Fruit fly (Drosophila melanogaster) whole organism, prepupa: ENCODE data around the gene Mitf.
A peak's percentile ranks its signal among the peaks of the same experiment; 100 is the strongest.

ENCODE experiments used
- CG10631 ChIP-seq: fragments of 200-800 bp; sonication (Bioruptor generic); optimal IDR thresholded peaks from 2 replicates; lab custom pipeline; 2016; ENCODE audit warnings: missing biosample characterization, missing genetic modification characterization
- CG11294 ChIP-seq: fragments of 200-800 bp; sonication (Bioruptor generic); IDR thresholded peaks from 2 replicates; pipeline ENCODE4 v1.3.6; 2022; ENCODE audit warnings: missing biosample characterization, missing genetic modification characterization
- CG11902 ChIP-seq: fragments of 200-800 bp; sonication (Bioruptor generic); optimal IDR thresholded peaks from 3 replicates; lab custom pipeline; 2016; ENCODE audit warnings: missing biosample characterization, missing genetic modification characterization
- CG15336 ChIP-seq: fragments of 200-800 bp; sonication (Bioruptor generic); IDR thresholded peaks from 2 replicates; pipeline ENCODE4 v1.3.6; 2022; ENCODE audit warnings: missing biosample characterization, missing genetic modification characterization
- CG1621 ChIP-seq: fragments of 200-800 bp; sonication (Bioruptor generic); optimal IDR thresholded peaks from 3 replicates; lab custom pipeline; 2018; ENCODE audit warnings: missing biosample characterization, mild to moderate bottlenecking, missing genetic modification characterization
- CG3032 ChIP-seq: fragments of 200-800 bp; optimal IDR thresholded peaks from 2 replicates; lab custom pipeline; 2019; ENCODE audit warnings: missing biosample characterization, mild to moderate bottlenecking, missing genetic modification characterization, moderate library complexity
- CG31627 ChIP-seq: fragments of 200-800 bp; sonication (Bioruptor generic); optimal IDR thresholded peaks from 3 replicates; lab custom pipeline; 2016; ENCODE audit warnings: missing biosample characterization, missing genetic modification characterization
- CG34406 ChIP-seq: fragments of 200-800 bp; sonication (Bioruptor generic); optimal IDR thresholded peaks from 3 replicates; lab custom pipeline; 2016; ENCODE audit warnings: missing biosample characterization, missing genetic modification characterization
- CG3919 ChIP-seq: fragments of 200-800 bp; sonication (Bioruptor generic); optimal IDR thresholded peaks from 3 replicates; lab custom pipeline; 2016; ENCODE audit warnings: missing biosample characterization, missing genetic modification characterization
- CG6792 ChIP-seq: fragments of 200-800 bp; sonication (Bioruptor generic); optimal IDR thresholded peaks from 3 replicates; lab custom pipeline; 2016; ENCODE audit warnings: missing biosample characterization, missing genetic modification characterization
- CG6854 ChIP-seq: fragments of 200-800 bp; sonication (Bioruptor generic); optimal IDR thresholded peaks from 2 replicates; lab custom pipeline; 2017; ENCODE audit warnings: missing biosample characterization, mild to moderate bottlenecking, missing genetic modification characterization
- CG7368 ChIP-seq: fragments of 200-800 bp; sonication (Bioruptor generic); optimal IDR thresholded peaks from 3 replicates; lab custom pipeline; 2016; ENCODE audit warnings: missing biosample characterization, missing genetic modification characterization
- CG8319 ChIP-seq: fragments of 200-800 bp; sonication (Bioruptor generic); optimal IDR thresholded peaks from 3 replicates; lab custom pipeline; 2016; ENCODE audit warnings: missing biosample characterization, missing genetic modification characterization
- CG8632 ChIP-seq: fragments of 200-800 bp; sonication (Bioruptor generic); optimal IDR thresholded peaks from 3 replicates; lab custom pipeline; 2016; ENCODE audit warnings: missing biosample characterization, missing genetic modification characterization
- CG9139 ChIP-seq: fragments of 200-800 bp; sonication (Bioruptor generic); optimal IDR thresholded peaks from 3 replicates; lab custom pipeline; 2017; ENCODE audit warnings: missing biosample characterization, mild to moderate bottlenecking, missing genetic modification characterization
- Eip78C ChIP-seq: fragments of 200-800 bp; sonication (Bioruptor generic); peaks from one replicate; lab custom pipeline; 2016; ENCODE audit warnings: missing biosample characterization, missing genetic modification characterization
- Gug ChIP-seq: fragments of 200-800 bp; sonication (Bioruptor generic); IDR thresholded peaks from 2 replicates; pipeline ENCODE4 v1.3.6; 2022; ENCODE audit warnings: missing biosample characterization, missing genetic modification characterization
- Hr38 ChIP-seq: sonication (Bioruptor generic); optimal IDR thresholded peaks from 2 replicates; lab custom pipeline; 2016; ENCODE audit warnings: missing biosample characterization, missing genetic modification characterization
- Hr39 ChIP-seq: fragments of 200-800 bp; sonication (Bioruptor generic); optimal IDR thresholded peaks from 2 replicates; lab custom pipeline; 2016; ENCODE audit warnings: missing biosample characterization, missing genetic modification characterization
- Hr4 ChIP-seq: fragments of 200-800 bp; sonication (Bioruptor generic); optimal IDR thresholded peaks from 3 replicates; lab custom pipeline; 2016; ENCODE audit warnings: missing biosample characterization, missing genetic modification characterization
- Lpt ChIP-seq: fragments of 200-800 bp; sonication (Bioruptor generic); optimal IDR thresholded peaks from 3 replicates; lab custom pipeline; 2016; ENCODE audit warnings: missing biosample characterization, missing genetic modification characterization
- Sox102F ChIP-seq: fragments of 200-800 bp; sonication (Bioruptor generic); optimal IDR thresholded peaks from 2 replicates; lab custom pipeline; 2016; ENCODE audit warnings: missing biosample characterization, mild to moderate bottlenecking, missing genetic modification characterization
- Sox14 ChIP-seq: fragments of 200-800 bp; sonication (Bioruptor generic); optimal IDR thresholded peaks from 3 replicates; lab custom pipeline; 2016; ENCODE audit warnings: missing biosample characterization, missing genetic modification characterization
- cyc ChIP-seq: fragments of 200-800 bp; sonication (Bioruptor generic); optimal IDR thresholded peaks from 3 replicates; lab custom pipeline; 2016; ENCODE audit warnings: missing biosample characterization, missing genetic modification characterization
- dsx ChIP-seq: fragments of 200-800 bp; optimal IDR thresholded peaks from 3 replicates; lab custom pipeline; 2019; ENCODE audit warnings: missing biosample characterization, mild to moderate bottlenecking, missing genetic modification characterization, moderate library complexity; ENCODE audit not compliant: poor library complexity, severe bottlenecking
- eg ChIP-seq: fragments of 200-800 bp; sonication (Bioruptor generic); IDR thresholded peaks from 3 replicates; pipeline ENCODE4 v1.3.6; 2022; ENCODE audit warnings: missing biosample characterization, missing genetic modification characterization
- fd59A ChIP-seq: fragments of 200-800 bp; sonication (Bioruptor generic); optimal IDR thresholded peaks from 2 replicates; lab custom pipeline; 2017; ENCODE audit warnings: missing biosample characterization, mild to moderate bottlenecking, missing genetic modification characterization, missing genetic modification reagents
- fkh ChIP-seq: fragments of 200-800 bp; sonication (Bioruptor generic); optimal IDR thresholded peaks from 3 replicates; lab custom pipeline; 2017; ENCODE audit warnings: missing biosample characterization, mild to moderate bottlenecking, missing genetic modification characterization, moderate library complexity
- lz ChIP-seq: fragments of 200-800 bp; sonication (Bioruptor generic); optimal IDR thresholded peaks from 3 replicates; lab custom pipeline; 2016; ENCODE audit warnings: missing biosample characterization, missing genetic modification characterization
- spab ChIP-seq: fragments of 200-800 bp; sonication (Bioruptor generic); optimal IDR thresholded peaks from 2 replicates; lab custom pipeline; 2017; ENCODE audit warnings: missing biosample characterization, mild to moderate bottlenecking, missing genetic modification characterization, missing genetic modification reagents
- svp ChIP-seq: fragments of 200-800 bp; sonication (Bioruptor generic); peaks from one replicate; lab custom pipeline; 2016; ENCODE audit warnings: missing biosample characterization, missing genetic modification characterization
- topi ChIP-seq: fragments of 200-800 bp; sonication (Bioruptor generic); optimal IDR thresholded peaks from 3 replicates; lab custom pipeline; 2016; ENCODE audit warnings: missing biosample characterization, missing genetic modification characterization
- vri ChIP-seq: fragments of 200-800 bp; sonication (Bioruptor generic); optimal IDR thresholded peaks from 3 replicates; lab custom pipeline; 2016; ENCODE audit warnings: missing biosample characterization, mild to moderate bottlenecking, missing genetic modification characterization

Mitf gene

dm6 chr4:1225185-1225584 is 26.5 kb downstream of the Mitf start:
- no peak for TF ChIP-seq CG11902

DNA sequence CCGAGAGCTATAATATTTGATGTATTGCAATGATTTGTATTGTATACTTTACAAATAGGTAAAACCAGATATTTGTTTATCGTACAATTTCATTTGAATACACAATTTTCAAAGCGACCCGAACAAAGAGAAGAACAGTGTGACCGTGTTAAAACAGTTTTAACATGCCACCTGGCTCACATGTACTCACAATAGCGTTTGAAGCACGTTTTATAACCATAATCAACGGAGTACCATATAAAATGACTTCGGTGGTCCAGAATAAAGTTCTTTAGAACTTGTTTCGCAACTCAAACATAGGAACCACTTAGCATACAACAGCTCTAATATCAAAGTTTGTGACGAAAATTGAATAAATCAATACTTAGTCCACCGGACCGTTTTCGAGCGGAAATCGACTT is 31.9 kb downstream of the Mitf start, which contains the start of the genes Dyrk3 and Cadps:
Dyrk3 (minus strand) TSS at position 150 of the 401 bp plus-strand sequence.
Cadps (plus strand) TSS at position 274 of the 401 bp plus-strand sequence.
- no peak for TF ChIP-seq CG6792
- 0 out of 2 replicates have a peak, but pooled peaks have one; percentile 30 for TF ChIP-seq CG15336 (GFP tag; lab: Robert Waterston, UW)
- TF ChIP-seq vri (GFP tag; lab: Kevin White, UChicago): no peak
- no peak for TF ChIP-seq spab (GFP tag; lab: Kevin White, UChicago)
- no peak for TF ChIP-seq CG3919
- TF ChIP-seq Hr4 (GFP tag; lab: Kevin White, UChicago): peak; percentile 26
- no peak for TF ChIP-seq fd59A
- peak; percentile 32 for TF ChIP-seq lz (GFP tag; lab: Kevin White, UChicago)
- TF ChIP-seq Hr39: no peak
- peak; percentile 19 for TF ChIP-seq CG31627 (GFP tag; lab: Kevin White, UChicago)
- peak; percentile 95 for TF ChIP-seq Sox14 (GFP tag; lab: Kevin White, UChicago)
- TF ChIP-seq Sox102F (GFP tag; lab: Kevin White, UChicago): no peak

DNA sequence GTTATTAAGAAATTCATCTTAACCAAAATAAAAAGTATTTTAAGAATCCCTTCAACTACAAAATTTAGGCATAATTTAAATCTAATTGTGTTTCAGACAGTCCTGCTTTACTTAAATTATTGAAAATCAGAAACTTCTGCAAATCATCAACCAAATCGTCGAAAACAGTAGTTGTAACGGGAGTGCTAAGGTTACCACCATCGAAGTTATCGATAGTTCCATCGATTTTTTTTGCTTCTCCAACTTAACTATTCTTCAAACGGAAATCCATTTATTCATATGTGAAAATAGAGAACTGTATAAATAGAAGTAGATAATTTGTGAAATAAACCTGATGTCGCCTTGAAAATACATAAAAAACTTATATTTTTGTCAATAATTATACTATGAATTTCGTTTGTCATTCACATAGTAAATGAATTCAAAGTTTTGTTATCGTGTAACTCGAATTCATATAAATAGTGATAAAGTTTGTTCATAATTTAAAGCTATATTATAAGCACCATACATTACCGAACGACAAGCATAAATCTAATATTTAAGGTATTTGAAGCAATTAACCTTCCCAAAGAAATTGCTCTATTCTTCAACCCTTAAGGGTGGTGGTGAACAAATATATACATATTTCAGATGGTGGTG is 33.1 kb downstream of the Mitf start:
- TF ChIP-seq CG8319 (GFP tag; lab: Kevin White, UChicago) (peak; percentile 17), Gug (GFP tag; lab: Robert Waterston, UW) (no peak), spab (GFP tag; lab: Kevin White, UChicago) (no peak), Lpt (GFP tag; lab: Kevin White, UChicago) (no peak), CG34406 (GFP tag; lab: Kevin White, UChicago) (no peak), Eip78C (GFP tag; lab: Kevin White, UChicago) (peak; percentile 32), CG11902 (no peak), cyc (no peak), fkh (GFP tag; lab: Kevin White, UChicago) (no peak), Sox14 (GFP tag; lab: Kevin White, UChicago) (no peak), dsx (GFP tag; lab: Kevin White, UChicago) (no peak)
- TF ChIP-seq, all 60 proteins: peak for 2

- no peak for TF ChIP-seq CG8319 (GFP tag; lab: Kevin White, UChicago)
- TF ChIP-seq Hr38: no peak
These were observed 34.7 kb downstream of the Mitf start for dm6 chr4:1233351-1233750.

DNA sequence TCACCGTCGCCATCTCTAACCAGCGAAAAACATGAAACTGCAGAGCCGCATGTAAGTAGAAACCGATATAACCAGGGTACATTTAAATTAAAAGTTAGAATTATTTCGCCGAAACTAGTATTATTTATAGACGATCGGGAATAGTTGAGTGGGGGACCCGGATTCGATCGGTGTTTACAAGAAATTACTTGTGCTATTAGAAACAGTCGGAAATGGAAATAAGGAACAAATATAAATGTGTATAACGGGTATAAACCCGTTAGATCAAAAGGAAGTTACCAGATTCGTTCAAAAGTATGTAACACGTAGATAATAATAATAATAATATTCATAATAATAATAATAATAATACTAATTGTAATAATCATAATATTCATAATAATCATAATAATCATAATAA is 36.1 kb downstream of the Mitf start:
- no peak for TF ChIP-seq CG10631 (GFP tag; lab: Kevin White, UChicago)
- no peak for TF ChIP-seq eg (GFP tag; lab: Robert Waterston, UW)
- TF ChIP-seq Sox102F (GFP tag; lab: Kevin White, UChicago): no peak
- TF ChIP-seq Hr4 (GFP tag; lab: Kevin White, UChicago): no peak
- no peak for TF ChIP-seq fkh (GFP tag; lab: Kevin White, UChicago)
- no peak for TF ChIP-seq CG6854 (GFP tag; lab: Kevin White, UChicago)
- TF ChIP-seq Hr38: no peak
- no peak for TF ChIP-seq CG6792
- TF ChIP-seq CG8632 (GFP tag; lab: Kevin White, UChicago): no peak
- TF ChIP-seq Eip78C (GFP tag; lab: Kevin White, UChicago): no peak
- TF ChIP-seq topi (GFP tag; lab: Kevin White, UChicago): no peak
- TF ChIP-seq CG9139 (GFP tag; lab: Kevin White, UChicago): no peak
- TF ChIP-seq CG1621 (tag; lab: Kevin White, UChicago): no peak
- TF ChIP-seq CG11294 (GFP tag; lab: Robert Waterston, UW): no peak
- no peak for TF ChIP-seq svp (GFP tag; lab: Kevin White, UChicago)
- TF ChIP-seq CG3032 (tag; lab: Kevin White, UChicago): no peak
- TF ChIP-seq CG7368 (GFP tag; lab: Kevin White, UChicago): no peak
- no peak for TF ChIP-seq fd59A
